Worm (Caenorhabditis elegans) whole organism, late embryonic: ENCODE data around the gene H40L08.2.

Experiments used
- K09A11.1 ChIP-seq: sonication (generic microtip); optimal IDR thresholded peaks from 2 replicates; lab custom pipeline; 2017; ENCODE audit warnings: antibody characterized with exemption, mild to moderate bottlenecking, missing genetic modification characterization, missing compliant biosample characterization; ENCODE audit not compliant: insufficient read depth
- Y22D7AL.16 ChIP-seq: sonication (generic microtip); optimal IDR thresholded peaks from 2 replicates; lab custom pipeline; 2016; ENCODE audit warnings: missing genetic modification characterization, missing compliant biosample characterization
- ama-1 ChIP-seq: fragments of 150-350 bp; optimal IDR thresholded peaks from 2 replicates; lab custom pipeline; 2014
- ceh-19 ChIP-seq: fragments of 200-800 bp; sonication (Bioruptor generic); optimal IDR thresholded peaks from 2 replicates; lab custom pipeline; 2018; ENCODE audit warnings: mild to moderate bottlenecking, missing genetic modification characterization, missing compliant biosample characterization
- lim-6 ChIP-seq: sonication (generic microtip); optimal IDR thresholded peaks from 2 replicates; lab custom pipeline; 2016; ENCODE audit warnings: missing genetic modification characterization, missing compliant biosample characterization
- madf-2 ChIP-seq: sonication (generic microtip); optimal IDR thresholded peaks from 2 replicates; lab custom pipeline; 2017; ENCODE audit warnings: missing genetic modification characterization, missing compliant biosample characterization
- nhr-11 ChIP-seq: fragments of 150-350 bp; optimal IDR thresholded peaks from 2 replicates; lab custom pipeline; 2014; ENCODE audit warnings: missing biosample characterization, missing genetic modification characterization
- nhr-232 ChIP-seq: sonication (generic microtip); optimal IDR thresholded peaks from 2 replicates; lab custom pipeline; 2016; ENCODE audit warnings: missing genetic modification characterization, missing compliant biosample characterization
- pha-4 ChIP-seq: fragments of 150-350 bp; optimal IDR thresholded peaks from 2 replicates; lab custom pipeline; 2018; ENCODE audit warnings: missing biosample characterization, missing genetic modification reagents, missing genetic modification characterization
- rnt-1 ChIP-seq: sonication (generic microtip); optimal IDR thresholded peaks from 2 replicates; lab custom pipeline; 2016; ENCODE audit warnings: missing genetic modification characterization, missing compliant biosample characterization
- sdc-2 ChIP-seq: sonication (generic microtip); optimal IDR thresholded peaks from 2 replicates; lab custom pipeline; 2016; ENCODE audit warnings: missing genotype, missing genetic modification characterization, missing compliant biosample characterization
- tbx-2 ChIP-seq: sonication (generic microtip); optimal IDR thresholded peaks from 2 replicates; lab custom pipeline; 2016; ENCODE audit warnings: missing genetic modification characterization, missing compliant biosample characterization
- tbx-7 ChIP-seq: sonication (generic microtip); optimal IDR thresholded peaks from 2 replicates; lab custom pipeline; 2016; ENCODE audit warnings: missing genotype, missing genetic modification characterization, missing compliant biosample characterization
- unc-86 ChIP-seq: sonication (generic microtip); optimal IDR thresholded peaks from 2 replicates; lab custom pipeline; 2016; ENCODE audit warnings: missing genetic modification characterization, missing compliant biosample characterization

- TF ChIP-seq tbx-2 (tag; lab: Kevin White, UChicago), result no peak
- no peak for TF ChIP-seq K09A11.1 (tag; lab: Kevin White, UChicago)
- no peak for TF ChIP-seq rnt-1 (tag; lab: Kevin White, UChicago)
- TF ChIP-seq nhr-11 (tag; lab: Kevin White, UChicago), result no peak
- no peak for TF ChIP-seq pha-4
- no peak for TF ChIP-seq sdc-2
- no peak for TF ChIP-seq nhr-232 (tag; lab: Kevin White, UChicago)
- TF ChIP-seq lim-6 (tag; lab: Kevin White, UChicago), result no peak
- TF ChIP-seq ceh-19 (GFP tag; lab: Kevin White, UChicago), result no peak
- TF ChIP-seq tbx-7 (tag; lab: Kevin White, UChicago), result no peak
- no peak for TF ChIP-seq ama-1 (lab: Kevin White, UChicago)
- TF ChIP-seq Y22D7AL.16, result no peak
- TF ChIP-seq madf-2, result no peak
- no peak for TF ChIP-seq unc-86 (tag; lab: Kevin White, UChicago)
Observed at ce11 chrX:15039029-15039695, 38.4 kb downstream of the H40L08.2 start.
